Worm (Caenorhabditis elegans) whole organism, mixed stage, embryonic: Measurements from ENCODE around the gene acr-9.

Source experiments
- M03D4.4 ChIP-seq: sonication (generic microtip); optimal IDR thresholded peaks from 2 replicates; lab custom pipeline; 2017; ENCODE audit warnings: mild to moderate bottlenecking, missing genetic modification characterization, missing compliant biosample characterization
- bed-3 ChIP-seq: fragments of 200-800 bp; sonication (Bioruptor generic); optimal IDR thresholded peaks from 3 replicates; lab custom pipeline; 2018; ENCODE audit warnings: mild to moderate bottlenecking, missing genetic modification characterization, moderate library complexity, missing compliant biosample characterization
- blmp-1 ChIP-seq: fragments of 150-350 bp; optimal IDR thresholded peaks from 2 replicates; lab custom pipeline; 2014; ENCODE audit warnings: missing biosample characterization, missing genetic modification characterization
- ceh-39 ChIP-seq: fragments of 150-350 bp; optimal IDR thresholded peaks from 2 replicates; lab custom pipeline; 2014; ENCODE audit warnings: missing biosample characterization, missing genetic modification characterization
- ceh-43 ChIP-seq: fragments of 200-800 bp; sonication (Bioruptor generic); optimal IDR thresholded peaks from 2 replicates; lab custom pipeline; 2018; ENCODE audit warnings: mild to moderate bottlenecking, missing genetic modification characterization, moderate library complexity, missing compliant biosample characterization
- ceh-83 ChIP-seq: fragments of 200-800 bp; sonication (Bioruptor generic); optimal IDR thresholded peaks from 2 replicates; lab custom pipeline; 2018; ENCODE audit warnings: mild to moderate bottlenecking, missing genetic modification characterization, missing compliant biosample characterization
- ces-1 ChIP-seq: fragments of 150-350 bp; optimal IDR thresholded peaks from 2 replicates; lab custom pipeline; 2014; ENCODE audit warnings: missing biosample characterization, missing genetic modification reagents, missing genetic modification characterization
- cnd-1 ChIP-seq: fragments of 200-800 bp; sonication (Bioruptor generic); optimal IDR thresholded peaks from 2 replicates; lab custom pipeline; 2018; ENCODE audit warnings: mild to moderate bottlenecking, missing genetic modification characterization, missing compliant biosample characterization
- drap-1 ChIP-seq: fragments of 200-800 bp; sonication (Bioruptor generic); optimal IDR thresholded peaks from 3 replicates; lab custom pipeline; 2018; ENCODE audit warnings: mild to moderate bottlenecking, missing genetic modification characterization, missing compliant biosample characterization
- elt-1 ChIP-seq: sonication (generic microtip); optimal IDR thresholded peaks from 2 replicates; lab custom pipeline; 2017; ENCODE audit warnings: missing genetic modification characterization, mild to moderate bottlenecking, missing compliant biosample characterization, antibody characterized with exemption, moderate library complexity, borderline replicate concordance; ENCODE audit not compliant: insufficient read depth
- elt-3 ChIP-seq: fragments of 150-350 bp; optimal IDR thresholded peaks from 2 replicates; lab custom pipeline; 2014; ENCODE audit warnings: missing biosample characterization, missing genetic modification characterization
- flh-1 ChIP-seq: fragments of 200-800 bp; sonication (Bioruptor generic); optimal IDR thresholded peaks from 2 replicates; lab custom pipeline; 2018; ENCODE audit warnings: mild to moderate bottlenecking, missing genetic modification characterization, moderate library complexity, missing compliant biosample characterization
- ham-2 ChIP-seq: fragments of 200-800 bp; sonication (Bioruptor generic); optimal IDR thresholded peaks from 2 replicates; lab custom pipeline; 2018; ENCODE audit warnings: mild to moderate bottlenecking, missing genetic modification characterization, missing compliant biosample characterization
- hlh-1 ChIP-seq: fragments of 150-350 bp; optimal IDR thresholded peaks from 2 replicates; lab custom pipeline; 2014; ENCODE audit warnings: missing biosample characterization, missing genetic modification reagents, missing genetic modification characterization
- lin-13 ChIP-seq: fragments of 150-350 bp; optimal IDR thresholded peaks from 2 replicates; lab custom pipeline; 2014; ENCODE audit warnings: missing biosample characterization, missing genetic modification characterization
- lin-32 ChIP-seq: fragments of 200-800 bp; sonication (Bioruptor generic); optimal IDR thresholded peaks from 2 replicates; lab custom pipeline; 2018; ENCODE audit warnings: mild to moderate bottlenecking, missing genetic modification characterization, missing compliant biosample characterization
- lsy-2 ChIP-seq: fragments of 150-350 bp; optimal IDR thresholded peaks from 2 replicates; lab custom pipeline; 2014; ENCODE audit warnings: missing biosample characterization, missing genetic modification characterization
- mab-5 ChIP-seq: fragments of 150-350 bp; optimal IDR thresholded peaks from 2 replicates; lab custom pipeline; 2014; ENCODE audit warnings: missing biosample characterization, missing genetic modification characterization
- mep-1 ChIP-seq: fragments of 150-350 bp; optimal IDR thresholded peaks from 2 replicates; lab custom pipeline; 2017; ENCODE audit warnings: missing biosample characterization, missing genetic modification reagents, missing genetic modification characterization, inconsistent platforms
- mls-2 ChIP-seq: sonication (generic microtip); optimal IDR thresholded peaks from 2 replicates; lab custom pipeline; 2016; ENCODE audit warnings: mild to moderate bottlenecking, missing genetic modification characterization, moderate library complexity, missing compliant biosample characterization
- nhr-12 ChIP-seq: fragments of 150-350 bp; optimal IDR thresholded peaks from 2 replicates; lab custom pipeline; 2014; ENCODE audit warnings: missing biosample characterization, missing genetic modification characterization
- nhr-2 ChIP-seq: fragments of 150-350 bp; optimal IDR thresholded peaks from 2 replicates; lab custom pipeline; 2014; ENCODE audit warnings: missing biosample characterization, missing genetic modification characterization
- nhr-237 ChIP-seq: fragments of 150-350 bp; optimal IDR thresholded peaks from 2 replicates; lab custom pipeline; 2014; ENCODE audit warnings: missing biosample characterization, missing genetic modification characterization
- nhr-28 ChIP-seq: fragments of 150-350 bp; optimal IDR thresholded peaks from 2 replicates; lab custom pipeline; 2014; ENCODE audit warnings: missing biosample characterization, missing genetic modification characterization
- nhr-76 ChIP-seq: sonication (generic microtip); optimal IDR thresholded peaks from 2 replicates; lab custom pipeline; 2017; ENCODE audit warnings: missing biosample characterization, missing genetic modification characterization
- pha-4 ChIP-seq: fragments of 150-350 bp; optimal IDR thresholded peaks from 2 replicates; lab custom pipeline; 2018; ENCODE audit warnings: missing biosample characterization, missing genetic modification reagents, missing genetic modification characterization
- sem-2 ChIP-seq: fragments of 200-800 bp; sonication (Bioruptor generic); optimal IDR thresholded peaks from 2 replicates; lab custom pipeline; 2018; ENCODE audit warnings: mild to moderate bottlenecking, missing genetic modification characterization, missing compliant biosample characterization
- snpc-4 ChIP-seq: fragments of 150-350 bp; optimal IDR thresholded peaks from 2 replicates; lab custom pipeline; 2014; ENCODE audit warnings: missing biosample characterization, missing genetic modification characterization
- sptf-1 ChIP-seq: sonication (generic microtip); optimal IDR thresholded peaks from 2 replicates; lab custom pipeline; 2017; ENCODE audit warnings: mild to moderate bottlenecking, missing genetic modification characterization, moderate library complexity, missing compliant biosample characterization
- tbx-8 ChIP-seq: fragments of 200-800 bp; sonication (Bioruptor generic); optimal IDR thresholded peaks from 2 replicates; lab custom pipeline; 2018; ENCODE audit warnings: mild to moderate bottlenecking, missing genetic modification characterization, moderate library complexity, missing compliant biosample characterization
- unc-120 ChIP-seq: sonication (generic microtip); optimal IDR thresholded peaks from 2 replicates; lab custom pipeline; 2017; ENCODE audit warnings: missing genetic modification characterization, missing compliant biosample characterization; ENCODE audit not compliant: poor library complexity, severe bottlenecking
- unc-39 ChIP-seq: fragments of 150-350 bp; optimal IDR thresholded peaks from 2 replicates; lab custom pipeline; 2014; ENCODE audit warnings: missing biosample characterization, missing genetic modification characterization
- unc-62 ChIP-seq: fragments of 150-350 bp; optimal IDR thresholded peaks from 2 replicates; lab custom pipeline; 2014; ENCODE audit warnings: missing biosample characterization, missing genetic modification reagents, missing genetic modification characterization
- zip-8 ChIP-seq: fragments of 150-350 bp; optimal IDR thresholded peaks from 2 replicates; lab custom pipeline; 2014; ENCODE audit warnings: missing biosample characterization, missing genetic modification characterization
- ztf-11 ChIP-seq: fragments of 150-350 bp; optimal IDR thresholded peaks from 2 replicates; lab custom pipeline; 2014; ENCODE audit warnings: missing biosample characterization, missing genetic modification characterization

Gene acr-9

DNA sequence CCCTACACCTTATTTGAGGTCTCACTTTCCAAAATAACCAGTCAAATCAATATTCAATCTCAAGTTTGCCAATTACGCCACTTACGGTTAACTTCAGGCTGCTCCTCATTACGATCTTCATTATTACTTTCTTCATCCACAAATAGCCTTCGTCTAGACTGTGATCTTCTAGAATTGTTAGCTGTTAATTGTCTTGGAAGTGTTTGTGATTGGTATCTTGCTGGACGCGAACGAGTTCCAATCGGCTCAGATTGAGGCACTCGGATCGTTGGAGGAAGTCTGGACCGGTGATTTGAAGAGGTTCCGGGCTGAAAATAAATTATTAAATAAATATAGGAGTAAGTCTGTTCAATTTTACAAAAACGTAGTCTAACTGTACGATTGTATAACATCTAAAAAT lies 20.2 kb upstream of the acr-9 start:
- TF ChIP-seq elt-1 (tag; lab: Kevin White, UChicago) (no peak), snpc-4 (no peak), lsy-2 (no peak), mab-5 (tag; lab: Kevin White, UChicago) (no peak), flh-1 (GFP tag; lab: Kevin White, UChicago) (no peak), unc-62 (GFP tag; lab: Kevin White, UChicago) (no peak), unc-120 (no peak), nhr-28 (tag; lab: Kevin White, UChicago) (no peak), sptf-1 (tag; lab: Kevin White, UChicago) (no peak), ceh-83 (no peak), lin-13 (tag; lab: Kevin White, UChicago) (no peak), pha-4 (tag; lab: Kevin White, UChicago) (no peak), sem-2 (GFP tag; lab: Kevin White, UChicago) (no peak), mls-2 (tag; lab: Kevin White, UChicago) (no peak), lin-32 (no peak), cnd-1 (tag; lab: Kevin White, UChicago) (no peak), hlh-1 (no peak)

DNA sequence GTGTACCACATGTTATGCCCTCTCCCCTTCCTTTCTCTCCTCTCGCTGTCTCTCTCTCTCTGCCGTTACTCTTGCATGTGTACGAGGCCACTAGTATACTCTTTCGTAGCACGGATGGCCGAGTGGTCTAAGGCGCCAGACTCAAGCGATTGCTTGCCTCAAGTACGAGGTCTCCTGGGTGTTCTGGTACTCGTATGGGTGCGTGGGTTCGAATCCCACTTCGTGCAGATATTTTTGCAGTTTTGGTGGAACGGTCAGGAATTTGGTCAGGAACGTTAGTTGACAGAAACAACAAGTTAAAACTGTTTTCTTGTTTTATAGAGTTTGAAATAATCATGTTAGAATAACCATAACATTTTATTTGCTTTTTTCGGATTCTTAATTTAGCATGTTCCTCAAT lies 18.7 kb upstream of the acr-9 start:
- peak; percentile 37 for TF ChIP-seq elt-1 (tag; lab: Kevin White, UChicago)
- TF ChIP-seq elt-3 (tag; lab: Kevin White, UChicago): peak; percentile 75
- TF ChIP-seq mls-2 (tag; lab: Kevin White, UChicago): peak; percentile 100
- peak; percentile 12 for TF ChIP-seq zip-8
- peak; percentile 96 for TF ChIP-seq flh-1 (GFP tag; lab: Kevin White, UChicago)
- peak; percentile 44 for TF ChIP-seq nhr-2 (tag; lab: Kevin White, UChicago)
- peak; percentile 97 for TF ChIP-seq bed-3 (GFP tag; lab: Kevin White, UChicago)
- TF ChIP-seq ceh-39 (tag; lab: Kevin White, UChicago): peak; percentile 55
- peak; percentile 99 for TF ChIP-seq sptf-1 (tag; lab: Kevin White, UChicago)
- TF ChIP-seq hlh-1: peak; percentile 78
- no peak for TF ChIP-seq snpc-4
- peak; percentile 88 for TF ChIP-seq mep-1 (tag; lab: Kevin White, UChicago)
- peak; percentile 49 for TF ChIP-seq nhr-237
- peak; percentile 100 for TF ChIP-seq drap-1 (GFP tag; lab: Kevin White, UChicago)
- TF ChIP-seq unc-120: peak; percentile 99
- TF ChIP-seq sem-2 (GFP tag; lab: Kevin White, UChicago): peak; percentile 97
- peak; percentile 98 for TF ChIP-seq tbx-8 (GFP tag; lab: Kevin White, UChicago)
- peak; percentile 76 for TF ChIP-seq lin-13 (tag; lab: Kevin White, UChicago)
- peak; percentile 99 for TF ChIP-seq ceh-83
- peak; percentile 7 for TF ChIP-seq nhr-76 (tag; lab: Kevin White, UChicago)
- TF ChIP-seq lsy-2: peak; percentile 34
- TF ChIP-seq blmp-1 (tag; lab: Kevin White, UChicago): peak; percentile 45
- TF ChIP-seq lin-32: peak; percentile 99
- peak; percentile 62 for TF ChIP-seq ces-1
- TF ChIP-seq mab-5 (tag; lab: Kevin White, UChicago): no peak
- peak; percentile 97 for TF ChIP-seq ham-2
- peak; percentile 81 for TF ChIP-seq ztf-11
- TF ChIP-seq unc-39: peak; percentile 97
- peak; percentile 85 for TF ChIP-seq pha-4 (tag; lab: Kevin White, UChicago)
- peak; percentile 98 for TF ChIP-seq M03D4.4 (tag; lab: Kevin White, UChicago)
- peak; percentile 97 for TF ChIP-seq ceh-43 (GFP tag; lab: Kevin White, UChicago)
- TF ChIP-seq nhr-28 (tag; lab: Kevin White, UChicago): peak; percentile 88
- TF ChIP-seq nhr-12 (tag; lab: Kevin White, UChicago): peak; percentile 93
- peak; percentile 99 for TF ChIP-seq cnd-1 (tag; lab: Kevin White, UChicago)
- TF ChIP-seq unc-62 (GFP tag; lab: Kevin White, UChicago): peak; percentile 76
